Fruit fly (Drosophila melanogaster): ENCODE results near the gene dnc.

The dnc gene

DNA sequence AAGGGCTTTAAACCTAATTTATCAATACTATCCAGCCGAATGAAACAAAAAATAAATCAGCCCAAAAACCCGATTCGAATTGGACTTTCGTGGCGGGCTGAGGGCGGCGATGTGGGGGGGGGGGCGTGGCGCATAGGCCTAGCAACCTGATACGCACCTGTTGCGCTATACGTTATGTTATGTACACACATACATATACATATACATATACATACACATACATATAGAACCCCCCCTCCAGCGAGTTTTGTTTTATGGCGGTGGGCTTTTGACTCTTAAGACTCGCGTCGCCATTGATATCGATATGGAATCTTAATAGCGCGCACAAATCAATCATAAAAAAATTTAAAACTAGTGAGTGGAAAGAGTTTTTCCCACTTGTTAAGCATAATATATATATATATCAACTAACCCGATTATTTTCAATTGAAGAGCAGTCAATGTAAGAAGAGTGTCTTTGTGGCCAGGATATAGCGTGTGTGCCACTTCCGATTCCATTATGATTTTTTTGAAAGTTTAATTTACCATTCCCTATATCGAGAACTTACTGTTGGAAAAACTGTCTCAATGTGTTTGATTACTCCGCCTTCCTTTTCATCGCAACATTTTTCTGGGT is 180.8 kb downstream of the dnc start:
- TF ChIP-seq CG7101 (tag; optimal IDR thresholded peaks at IDR 0.05), result no peak
- TF ChIP-seq Hr96 (GFP tag; optimal IDR thresholded peaks at IDR 0.05), result no peak

DNA sequence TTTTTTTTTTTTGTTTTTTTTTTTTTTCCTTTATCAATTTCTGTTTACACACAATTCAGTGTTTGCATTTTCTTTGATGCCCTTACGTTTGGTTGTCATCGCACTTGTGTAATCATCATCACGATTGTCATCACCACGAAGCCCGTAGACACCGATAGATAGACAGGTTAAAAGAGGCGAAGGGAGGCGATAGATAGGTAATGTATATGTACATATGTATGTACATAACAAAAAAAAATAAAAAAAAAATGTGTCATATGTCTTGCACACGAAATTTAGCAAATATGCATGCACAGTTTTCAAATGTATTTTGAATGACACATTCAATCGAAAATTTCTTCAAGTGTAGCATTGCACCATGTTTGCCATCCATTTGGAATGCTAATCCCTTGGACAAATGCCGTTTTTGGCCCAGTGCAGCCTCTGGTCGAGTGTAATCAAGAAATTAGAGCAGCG is 181.5 kb downstream of the dnc start:
- no peak for TF ChIP-seq CG7045 (GFP tag; optimal IDR thresholded peaks at IDR 0.05)
- TF ChIP-seq CG7101 (tag; optimal IDR thresholded peaks at IDR 0.05), result peak; percentile 27
- no peak for TF ChIP-seq Crg-1 (GFP tag; optimal IDR thresholded peaks at IDR 0.05)
- no peak for TF ChIP-seq CG12768 (GFP tag; optimal IDR thresholded peaks at IDR 0.05)
- TF ChIP-seq CG11617 (GFP tag; optimal IDR thresholded peaks at IDR 0.05), result peak; percentile 1
- peak; percentile 13 for TF ChIP-seq Mnt (GFP tag; optimal IDR thresholded peaks at IDR 0.05)
- TF ChIP-seq Hr96 (GFP tag; optimal IDR thresholded peaks at IDR 0.05), result no peak
- TF ChIP-seq Clk (GFP tag; optimal IDR thresholded peaks at IDR 0.05), result no peak
- peak; percentile 45 for TF ChIP-seq kay (GFP tag; ENCODE audit: borderline replicate concordance)
- no peak for TF ChIP-seq cnc (optimal IDR thresholded peaks at IDR 0.05)
- no peak for TF ChIP-seq tj (GFP tag; optimal IDR thresholded peaks at IDR 0.05)
- no peak for TF ChIP-seq CG1620 (GFP tag; optimal IDR thresholded peaks at IDR 0.05)
- TF ChIP-seq ovo (GFP tag; optimal IDR thresholded peaks at IDR 0.05), result peak; percentile 27
- TF ChIP-seq CG5204 (GFP tag; optimal IDR thresholded peaks at IDR 0.05), result no peak
- TF ChIP-seq CG14711 (tag; optimal IDR thresholded peaks at IDR 0.05), result no peak
- no peak for TF ChIP-seq toe (GFP tag; optimal IDR thresholded peaks at IDR 0.05)
- TF ChIP-seq cic (GFP tag; optimal IDR thresholded peaks at IDR 0.05), result no peak
- TF ChIP-seq pad (GFP tag; optimal IDR thresholded peaks at IDR 0.05), result no peak
- no peak for TF ChIP-seq bab1 (GFP tag; optimal IDR thresholded peaks at IDR 0.05)
- TF ChIP-seq CG33017 (tag; optimal IDR thresholded peaks at IDR 0.05), result no peak

DNA sequence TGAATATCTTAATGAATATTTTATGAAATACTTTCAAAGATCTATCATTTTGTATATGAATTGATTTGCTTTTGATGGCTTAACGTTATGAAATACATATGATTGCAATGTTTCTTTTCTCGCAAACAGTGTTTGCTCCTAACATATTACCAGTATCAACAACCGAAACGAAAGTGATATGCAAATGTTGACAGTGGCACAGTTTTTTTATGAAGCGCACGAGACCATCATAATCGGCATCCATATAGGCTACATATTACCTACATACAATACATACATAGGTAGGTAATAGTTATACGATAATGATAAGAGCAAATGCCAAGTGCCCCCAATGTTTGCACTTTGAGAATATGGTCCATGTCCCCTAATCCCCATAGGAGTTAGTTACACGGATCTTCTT is 182.6 kb downstream of the dnc start:
- TF ChIP-seq tj (GFP tag; optimal IDR thresholded peaks at IDR 0.05) (no peak), Crg-1 (GFP tag; optimal IDR thresholded peaks at IDR 0.05) (no peak), CG1620 (GFP tag; optimal IDR thresholded peaks at IDR 0.05) (no peak)

dm6 chrX:3360437-3361075 is 184.3 kb downstream of the dnc start:
- TF ChIP-seq CG14711 (tag; optimal IDR thresholded peaks at IDR 0.05), result peak; percentile 16
- peak; percentile 10 for TF ChIP-seq bab1 (GFP tag; optimal IDR thresholded peaks at IDR 0.05)
- no peak for TF ChIP-seq cic (GFP tag; optimal IDR thresholded peaks at IDR 0.05)
- no peak for TF ChIP-seq CG7101 (tag; optimal IDR thresholded peaks at IDR 0.05)

DNA sequence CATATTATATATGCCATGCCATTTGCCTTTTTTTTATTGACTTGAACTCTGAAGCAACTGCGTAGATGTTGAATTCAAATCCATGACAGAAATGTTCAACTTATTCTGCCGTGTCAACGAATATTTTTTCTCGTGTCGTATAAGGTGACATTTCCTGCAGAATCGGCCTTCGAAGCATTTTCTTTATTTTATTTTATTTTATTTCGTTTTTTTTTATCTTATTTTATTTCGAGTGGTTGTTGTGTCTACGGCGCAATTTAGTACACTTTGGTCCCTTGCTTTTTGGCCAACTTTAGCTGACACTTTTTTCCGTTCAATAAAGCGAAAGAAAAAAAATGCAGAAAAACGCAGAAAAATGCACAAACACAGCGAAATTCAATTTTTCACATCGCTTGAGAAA is 185.4 kb downstream of the dnc start:
- TF ChIP-seq bab1 (GFP tag; optimal IDR thresholded peaks at IDR 0.05), result no peak
- peak; percentile 96 for TF ChIP-seq tj (GFP tag; optimal IDR thresholded peaks at IDR 0.05)

dm6 chrX:3362436-3362835 is 186.2 kb downstream of the dnc start:
- no peak for TF ChIP-seq CG11617 (GFP tag; optimal IDR thresholded peaks at IDR 0.05)
- TF ChIP-seq cnc (optimal IDR thresholded peaks at IDR 0.05), result no peak
- TF ChIP-seq Mnt (GFP tag; optimal IDR thresholded peaks at IDR 0.05), result no peak
- TF ChIP-seq kay (GFP tag; ENCODE audit: borderline replicate concordance), result no peak
- no peak for TF ChIP-seq cic (GFP tag; optimal IDR thresholded peaks at IDR 0.05)
- TF ChIP-seq Hr96 (GFP tag; optimal IDR thresholded peaks at IDR 0.05), result no peak
- TF ChIP-seq CG7101 (tag; optimal IDR thresholded peaks at IDR 0.05), result no peak
- TF ChIP-seq Clk (GFP tag; optimal IDR thresholded peaks at IDR 0.05), result no peak
- TF ChIP-seq tj (GFP tag; optimal IDR thresholded peaks at IDR 0.05), result peak; percentile 92

dm6 chrX:3363676-3364075 is 187.4 kb downstream of the dnc start:
- TF ChIP-seq CG7045 (GFP tag; optimal IDR thresholded peaks at IDR 0.05), result no peak
- no peak for TF ChIP-seq CG11617 (GFP tag; optimal IDR thresholded peaks at IDR 0.05)
- no peak for TF ChIP-seq toe (GFP tag; optimal IDR thresholded peaks at IDR 0.05)
- no peak for TF ChIP-seq bab1 (GFP tag; optimal IDR thresholded peaks at IDR 0.05)
- no peak for TF ChIP-seq cic (GFP tag; optimal IDR thresholded peaks at IDR 0.05)
- no peak for TF ChIP-seq kay (GFP tag; ENCODE audit: borderline replicate concordance)
- TF ChIP-seq CG12768 (GFP tag; optimal IDR thresholded peaks at IDR 0.05), result no peak
- no peak for TF ChIP-seq tj (GFP tag; optimal IDR thresholded peaks at IDR 0.05)
- no peak for TF ChIP-seq cnc (optimal IDR thresholded peaks at IDR 0.05)
- TF ChIP-seq CG5204 (GFP tag; optimal IDR thresholded peaks at IDR 0.05), result no peak
- no peak for TF ChIP-seq CG1620 (GFP tag; optimal IDR thresholded peaks at IDR 0.05)
- no peak for TF ChIP-seq Hr96 (GFP tag; optimal IDR thresholded peaks at IDR 0.05)
- no peak for TF ChIP-seq CG14711 (tag; optimal IDR thresholded peaks at IDR 0.05)
- no peak for TF ChIP-seq Mnt (GFP tag; optimal IDR thresholded peaks at IDR 0.05)
- no peak for TF ChIP-seq CG7101 (tag; optimal IDR thresholded peaks at IDR 0.05)

Data from whole organism, adult.